Worm (Caenorhabditis elegans) whole organism, early embryonic: ENCODE measurements around the gene ncs-7.

ENCODE experiments used
- ama-1 ChIP-seq: fragments of 150-350 bp; optimal IDR thresholded peaks from 2 replicates; lab custom pipeline; 2014
- tbx-11 ChIP-seq: fragments of 200-800 bp; sonication (Bioruptor generic); IDR thresholded peaks from 2 replicates; pipeline ENCODE4 v1.3.6; 2022; ENCODE audit warnings: missing genetic modification characterization, missing compliant biosample characterization

DNA sequence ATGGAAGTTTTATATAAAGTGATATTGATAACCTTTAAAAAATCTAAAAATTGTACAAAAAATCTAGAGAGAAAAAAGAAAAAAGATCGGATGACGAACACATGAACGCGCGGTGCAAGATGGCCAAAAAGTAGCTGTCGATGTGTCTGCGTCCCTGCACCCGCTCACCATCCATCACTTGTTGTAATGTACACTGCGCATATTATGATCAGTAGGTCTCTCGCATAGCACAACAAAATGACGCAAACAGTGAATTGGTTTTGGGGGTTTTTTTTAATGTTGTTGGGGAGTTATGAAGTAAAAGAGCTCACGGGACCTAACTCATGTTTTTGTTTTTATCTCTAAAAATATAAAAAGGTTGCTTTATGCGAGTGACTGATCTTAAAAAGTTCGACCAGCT is 17.4 kb downstream of the ncs-7 start:
- TF ChIP-seq ama-1 (lab: Kevin White, UChicago) (no peak), tbx-11 (GFP tag; lab: Robert Waterston, UW) (no peak)
